Fruit fly (Drosophila melanogaster) whole organism, prepupa: ENCODE data around the gene Cyp4ac1.

Source experiments
- Blimp-1 ChIP-seq: fragments of 200-800 bp; sonication (Bioruptor generic); optimal IDR thresholded peaks from 3 replicates; lab custom pipeline; 2017; ENCODE audit warnings: missing biosample characterization, missing genetic modification characterization, mild to moderate bottlenecking, moderate library complexity, missing genetic modification reagents
- CG10631 ChIP-seq: fragments of 200-800 bp; sonication (Bioruptor generic); optimal IDR thresholded peaks from 2 replicates; lab custom pipeline; 2016; ENCODE audit warnings: missing biosample characterization, missing genetic modification characterization
- CG10669 ChIP-seq: fragments of 200-800 bp; sonication (Bioruptor generic); optimal IDR thresholded peaks from 3 replicates; lab custom pipeline; 2018; ENCODE audit warnings: missing biosample characterization, mild to moderate bottlenecking, missing genetic modification characterization, moderate library complexity
- CG11902 ChIP-seq: fragments of 200-800 bp; sonication (Bioruptor generic); optimal IDR thresholded peaks from 3 replicates; lab custom pipeline; 2016; ENCODE audit warnings: missing biosample characterization, missing genetic modification characterization
- CG15336 ChIP-seq: fragments of 200-800 bp; sonication (Bioruptor generic); IDR thresholded peaks from 2 replicates; pipeline ENCODE4 v1.3.6; 2022; ENCODE audit warnings: missing biosample characterization, missing genetic modification characterization
- CG1621 ChIP-seq: fragments of 200-800 bp; sonication (Bioruptor generic); optimal IDR thresholded peaks from 3 replicates; lab custom pipeline; 2018; ENCODE audit warnings: missing biosample characterization, mild to moderate bottlenecking, missing genetic modification characterization
- CG3032 ChIP-seq: fragments of 200-800 bp; optimal IDR thresholded peaks from 2 replicates; lab custom pipeline; 2019; ENCODE audit warnings: missing biosample characterization, mild to moderate bottlenecking, missing genetic modification characterization, moderate library complexity
- CG31627 ChIP-seq: fragments of 200-800 bp; sonication (Bioruptor generic); optimal IDR thresholded peaks from 3 replicates; lab custom pipeline; 2016; ENCODE audit warnings: missing biosample characterization, missing genetic modification characterization
- CG34406 ChIP-seq: fragments of 200-800 bp; sonication (Bioruptor generic); optimal IDR thresholded peaks from 3 replicates; lab custom pipeline; 2016; ENCODE audit warnings: missing biosample characterization, missing genetic modification characterization
- CG4318 ChIP-seq: fragments of 200-800 bp; sonication (Bioruptor generic); optimal IDR thresholded peaks from 3 replicates; lab custom pipeline; 2017; ENCODE audit warnings: missing biosample characterization, mild to moderate bottlenecking, missing genetic modification characterization
- CG6163 ChIP-seq: fragments of 200-800 bp; sonication (Bioruptor generic); IDR thresholded peaks from 3 replicates; pipeline ENCODE4 v1.3.6; 2022; ENCODE audit warnings: missing biosample characterization, missing genetic modification characterization
- CG6276 ChIP-seq: fragments of 200-800 bp; sonication (Bioruptor generic); optimal IDR thresholded peaks from 2 replicates; lab custom pipeline; 2017; ENCODE audit warnings: missing biosample characterization, mild to moderate bottlenecking, missing genetic modification characterization
- CG6792 ChIP-seq: fragments of 200-800 bp; sonication (Bioruptor generic); optimal IDR thresholded peaks from 3 replicates; lab custom pipeline; 2016; ENCODE audit warnings: missing biosample characterization, missing genetic modification characterization
- CG7368 ChIP-seq: fragments of 200-800 bp; sonication (Bioruptor generic); optimal IDR thresholded peaks from 3 replicates; lab custom pipeline; 2016; ENCODE audit warnings: missing biosample characterization, missing genetic modification characterization
- CG8119 ChIP-seq: fragments of 200-800 bp; sonication (Bioruptor generic); IDR thresholded peaks from 3 replicates; pipeline ENCODE4 v1.3.6; 2022; ENCODE audit warnings: missing biosample characterization, missing genetic modification characterization
- CG8319 ChIP-seq: fragments of 200-800 bp; sonication (Bioruptor generic); optimal IDR thresholded peaks from 3 replicates; lab custom pipeline; 2016; ENCODE audit warnings: missing biosample characterization, missing genetic modification characterization
- CG8632 ChIP-seq: fragments of 200-800 bp; sonication (Bioruptor generic); optimal IDR thresholded peaks from 3 replicates; lab custom pipeline; 2016; ENCODE audit warnings: missing biosample characterization, missing genetic modification characterization
- CG9139 ChIP-seq: fragments of 200-800 bp; sonication (Bioruptor generic); optimal IDR thresholded peaks from 3 replicates; lab custom pipeline; 2017; ENCODE audit warnings: missing biosample characterization, mild to moderate bottlenecking, missing genetic modification characterization
- Eip75B ChIP-seq: fragments of 200-800 bp; sonication (Bioruptor generic); optimal IDR thresholded peaks from 3 replicates; lab custom pipeline; 2016; ENCODE audit warnings: missing biosample characterization, missing genetic modification characterization
- Eip78C ChIP-seq: fragments of 200-800 bp; sonication (Bioruptor generic); peaks from one replicate; lab custom pipeline; 2016; ENCODE audit warnings: missing biosample characterization, missing genetic modification characterization
- Ets96B ChIP-seq: fragments of 200-800 bp; optimal IDR thresholded peaks from 2 replicates; lab custom pipeline; 2019; ENCODE audit warnings: missing biosample characterization, mild to moderate bottlenecking, missing genetic modification characterization, moderate library complexity
- Gug ChIP-seq: fragments of 200-800 bp; sonication (Bioruptor generic); IDR thresholded peaks from 2 replicates; pipeline ENCODE4 v1.3.6; 2022; ENCODE audit warnings: missing biosample characterization, missing genetic modification characterization
- Hr38 ChIP-seq: sonication (Bioruptor generic); optimal IDR thresholded peaks from 2 replicates; lab custom pipeline; 2016; ENCODE audit warnings: missing biosample characterization, missing genetic modification characterization
- Hr39 ChIP-seq: fragments of 200-800 bp; sonication (Bioruptor generic); optimal IDR thresholded peaks from 2 replicates; lab custom pipeline; 2016; ENCODE audit warnings: missing biosample characterization, missing genetic modification characterization
- Hr4 ChIP-seq: fragments of 200-800 bp; sonication (Bioruptor generic); optimal IDR thresholded peaks from 3 replicates; lab custom pipeline; 2016; ENCODE audit warnings: missing biosample characterization, missing genetic modification characterization
- Met ChIP-seq: fragments of 200-800 bp; sonication (Bioruptor generic); optimal IDR thresholded peaks from 3 replicates; lab custom pipeline; 2016; ENCODE audit warnings: missing biosample characterization, missing genetic modification characterization
- OdsH ChIP-seq: fragments of 200-800 bp; sonication (Bioruptor generic); optimal IDR thresholded peaks from 3 replicates; lab custom pipeline; 2016; ENCODE audit warnings: missing biosample characterization, missing genetic modification characterization
- Smox ChIP-seq: fragments of 200-800 bp; sonication (Bioruptor generic); optimal IDR thresholded peaks from 3 replicates; lab custom pipeline; 2016; ENCODE audit warnings: missing biosample characterization, missing genetic modification characterization
- Sox102F ChIP-seq: fragments of 200-800 bp; sonication (Bioruptor generic); optimal IDR thresholded peaks from 2 replicates; lab custom pipeline; 2016; ENCODE audit warnings: missing biosample characterization, mild to moderate bottlenecking, missing genetic modification characterization
- Sox15 ChIP-seq: fragments of 200-800 bp; sonication (Bioruptor generic); optimal IDR thresholded peaks from 3 replicates; lab custom pipeline; 2016; ENCODE audit warnings: missing biosample characterization, missing genetic modification characterization
- achi ChIP-seq: fragments of 200-800 bp; sonication (Bioruptor generic); optimal IDR thresholded peaks from 3 replicates; lab custom pipeline; 2016; ENCODE audit warnings: missing biosample characterization, missing genetic modification characterization
- cyc ChIP-seq: fragments of 200-800 bp; sonication (Bioruptor generic); optimal IDR thresholded peaks from 3 replicates; lab custom pipeline; 2016; ENCODE audit warnings: missing biosample characterization, missing genetic modification characterization
- dsx ChIP-seq: fragments of 200-800 bp; optimal IDR thresholded peaks from 3 replicates; lab custom pipeline; 2019; ENCODE audit warnings: missing biosample characterization, mild to moderate bottlenecking, missing genetic modification characterization, moderate library complexity; ENCODE audit not compliant: poor library complexity, severe bottlenecking
- eg ChIP-seq: fragments of 200-800 bp; sonication (Bioruptor generic); IDR thresholded peaks from 3 replicates; pipeline ENCODE4 v1.3.6; 2022; ENCODE audit warnings: missing biosample characterization, missing genetic modification characterization
- esn ChIP-seq: fragments of 200-800 bp; sonication (Bioruptor generic); optimal IDR thresholded peaks from 2 replicates; lab custom pipeline; 2016; ENCODE audit warnings: missing biosample characterization, mild to moderate bottlenecking, missing genetic modification characterization, moderate library complexity
- fd59A ChIP-seq: fragments of 200-800 bp; sonication (Bioruptor generic); optimal IDR thresholded peaks from 2 replicates; lab custom pipeline; 2017; ENCODE audit warnings: missing biosample characterization, mild to moderate bottlenecking, missing genetic modification characterization, missing genetic modification reagents
- fd85E ChIP-seq: fragments of 200-800 bp; sonication (Bioruptor generic); optimal IDR thresholded peaks from 3 replicates; lab custom pipeline; 2016; ENCODE audit warnings: missing biosample characterization, missing genetic modification characterization
- net ChIP-seq: fragments of 200-800 bp; sonication (Bioruptor generic); optimal IDR thresholded peaks from 3 replicates; lab custom pipeline; 2016; ENCODE audit warnings: missing biosample characterization, missing genetic modification characterization
- pdm3 ChIP-seq: fragments of 200-800 bp; sonication (Bioruptor generic); optimal IDR thresholded peaks from 3 replicates; lab custom pipeline; 2016; ENCODE audit warnings: missing biosample characterization, missing genetic modification characterization
- salr ChIP-seq, 2 experiments: fragments of 200-800 bp; sonication (Bioruptor generic); optimal IDR thresholded peaks; 3 replicates each; lab custom pipeline; 2016 to 2018; ENCODE audit warnings: missing biosample characterization in 2 of 2, missing genetic modification characterization in 2 of 2, mild to moderate bottlenecking in 1 of 2
- spab ChIP-seq: fragments of 200-800 bp; sonication (Bioruptor generic); optimal IDR thresholded peaks from 2 replicates; lab custom pipeline; 2017; ENCODE audit warnings: missing biosample characterization, mild to moderate bottlenecking, missing genetic modification characterization, missing genetic modification reagents
- ss ChIP-seq, 2 experiments: fragments of 200-800 bp; sonication (Bioruptor generic); optimal IDR thresholded peaks; 2 replicates in 1 of 2; 3 replicates in 1 of 2; lab custom pipeline; 2017 to 2018; ENCODE audit warnings: mild to moderate bottlenecking in 2 of 2, missing biosample characterization in 2 of 2, missing genetic modification characterization in 2 of 2, moderate library complexity in 1 of 2
- svp ChIP-seq: fragments of 200-800 bp; sonication (Bioruptor generic); peaks from one replicate; lab custom pipeline; 2016; ENCODE audit warnings: missing biosample characterization, missing genetic modification characterization
- topi ChIP-seq: fragments of 200-800 bp; sonication (Bioruptor generic); optimal IDR thresholded peaks from 3 replicates; lab custom pipeline; 2016; ENCODE audit warnings: missing biosample characterization, missing genetic modification characterization
- vri ChIP-seq: fragments of 200-800 bp; sonication (Bioruptor generic); optimal IDR thresholded peaks from 3 replicates; lab custom pipeline; 2016; ENCODE audit warnings: missing biosample characterization, mild to moderate bottlenecking, missing genetic modification characterization

Gene Cyp4ac1

dm6 chr2L:5251150-5251549 lies 12.7 kb upstream of the Cyp4ac1 start (continued):
- TF ChIP-seq Ets96B (tag; lab: Kevin White, UChicago) = no peak
- no peak for TF ChIP-seq CG1621 (tag; lab: Kevin White, UChicago)
- peak; percentile 15 for TF ChIP-seq CG7368 (GFP tag; lab: Kevin White, UChicago)
- TF ChIP-seq pdm3 (GFP tag; lab: Kevin White, UChicago) = no peak
- TF ChIP-seq CG6792 (GFP tag; lab: Kevin White, UChicago) = no peak
- TF ChIP-seq fd59A (GFP tag; lab: Kevin White, UChicago) = no peak
- TF ChIP-seq CG34406 (GFP tag; lab: Kevin White, UChicago) = no peak
- TF ChIP-seq cyc (GFP tag; lab: Kevin White, UChicago) = no peak
- no peak for TF ChIP-seq CG11902
- no peak for TF ChIP-seq CG10631 (GFP tag; lab: Kevin White, UChicago)
- TF ChIP-seq Blimp-1 (GFP tag; lab: Kevin White, UChicago) = no peak
- no peak for TF ChIP-seq Hr4
- peak; percentile 39 for TF ChIP-seq Hr39 (GFP tag; lab: Kevin White, UChicago)
- TF ChIP-seq Sox102F (GFP tag; lab: Kevin White, UChicago) = peak; percentile 54
- TF ChIP-seq, all 60 proteins: peak for 12

dm6 chr2L:5251725-5252124 lies 12.1 kb upstream of the Cyp4ac1 start:
- TF ChIP-seq cyc (GFP tag; lab: Kevin White, UChicago) (no peak), Eip78C (peak; percentile 53), Sox15 (GFP tag; lab: Kevin White, UChicago) (no peak), Smox (no peak), achi (GFP tag; lab: Kevin White, UChicago) (no peak), CG1621 (tag; lab: Kevin White, UChicago) (no peak), svp (peak; percentile 64), Ets96B (tag; lab: Kevin White, UChicago) (peak; percentile 29), pdm3 (GFP tag; lab: Kevin White, UChicago) (peak; percentile 5)

- TF ChIP-seq achi (GFP tag; lab: Kevin White, UChicago) = peak; percentile 56
- TF ChIP-seq Blimp-1 (GFP tag; lab: Kevin White, UChicago) = peak; percentile 32
- TF ChIP-seq eg (GFP tag; lab: Robert Waterston, UW) = no peak
- peak; percentile 61 for TF ChIP-seq CG10669
- no peak for TF ChIP-seq CG11902
- TF ChIP-seq CG4318 = no peak
- peak; percentile 85 for TF ChIP-seq esn (GFP tag; lab: Kevin White, UChicago)
- no peak for TF ChIP-seq fd85E (GFP tag; lab: Kevin White, UChicago)
- TF ChIP-seq CG8632 (GFP tag; lab: Kevin White, UChicago) = peak; percentile 52
- peak; percentile 55 for TF ChIP-seq cyc (GFP tag; lab: Kevin White, UChicago)
- no peak for TF ChIP-seq Hr38 (GFP tag; lab: Kevin White, UChicago)
- no peak for TF ChIP-seq CG15336 (GFP tag; lab: Robert Waterston, UW)
- no peak for TF ChIP-seq CG8319 (GFP tag; lab: Kevin White, UChicago)
- TF ChIP-seq ss (GFP tag; optimal IDR thresholded peaks at IDR 0.05; lab: Kevin White, UChicago) = peak; percentile 65 to 78
- TF ChIP-seq Gug (GFP tag; lab: Robert Waterston, UW) = no peak
- TF ChIP-seq CG34406 (GFP tag; lab: Kevin White, UChicago) = peak; percentile 51
- peak; percentile 82 for TF ChIP-seq Met (GFP tag; lab: Kevin White, UChicago)
- TF ChIP-seq Sox15 (GFP tag; lab: Kevin White, UChicago) = no peak
- peak in 1 of 2 experiments; percentile 48 for TF ChIP-seq salr (GFP tag; optimal IDR thresholded peaks at IDR 0.05; lab: Kevin White, UChicago)
- TF ChIP-seq CG9139 (GFP tag; lab: Kevin White, UChicago) = peak; percentile 19
- peak; percentile 91 for TF ChIP-seq Eip78C
- peak; percentile 65 for TF ChIP-seq Eip75B (GFP tag; lab: Kevin White, UChicago)
- peak; percentile 69 for TF ChIP-seq CG31627 (GFP tag; lab: Kevin White, UChicago)
- TF ChIP-seq spab (GFP tag; lab: Kevin White, UChicago) = peak; percentile 52
- TF ChIP-seq CG8119 (GFP tag; lab: Robert Waterston, UW) = 0 out of 3 replicates have a peak, but pooled peaks have one; percentile 15
- TF ChIP-seq OdsH (GFP tag; lab: Kevin White, UChicago) = peak; percentile 37
- peak; percentile 60 for TF ChIP-seq pdm3 (GFP tag; lab: Kevin White, UChicago)
- TF ChIP-seq CG6276 (GFP tag; lab: Kevin White, UChicago) = no peak
- peak; percentile 66 for TF ChIP-seq dsx
- TF ChIP-seq CG6163 (GFP tag; lab: Robert Waterston, UW) = no peak
- peak; percentile 74 for TF ChIP-seq CG3032
- peak; percentile 75 for TF ChIP-seq Smox
- TF ChIP-seq vri (GFP tag; lab: Kevin White, UChicago) = peak; percentile 81
- TF ChIP-seq fd59A (GFP tag; lab: Kevin White, UChicago) = peak; percentile 70
- TF ChIP-seq topi (GFP tag; lab: Kevin White, UChicago) = peak; percentile 76
- TF ChIP-seq Ets96B (tag; lab: Kevin White, UChicago) = peak; percentile 74
- peak; percentile 17 for TF ChIP-seq net
Observed at dm6 chr2L:5252399-5253030, 11.3 kb upstream of the Cyp4ac1 start.
